Worm (Caenorhabditis elegans) whole organism, young adult: ENCODE results near the gene T06E4.5.
"Not testable (repeated sequence)": the region's sequence is repeated elsewhere in the genome, so short reads cannot be mapped to it uniquely, and the experiment has no call there.

ENCODE experiments used
- aptf-3 ChIP-seq: fragments of 200-800 bp; sonication (Bioruptor generic); IDR thresholded peaks from 2 replicates; pipeline ENCODE4 v1.3.6; 2022; ENCODE audit warnings: missing genetic modification characterization, missing compliant biosample characterization
- ceh-58 ChIP-seq: fragments of 200-800 bp; sonication (Bioruptor generic); IDR thresholded peaks from 2 replicates; pipeline ENCODE4 v1.3.6; 2022; ENCODE audit warnings: missing genetic modification characterization, missing compliant biosample characterization
- hmg-20 ChIP-seq: fragments of 200-800 bp; sonication (Bioruptor generic); IDR thresholded peaks from 2 replicates; pipeline ENCODE4 v1.3.6; 2022; ENCODE audit warnings: missing genetic modification reagents, missing genetic modification characterization, missing compliant biosample characterization
- lag-1 ChIP-seq: fragments of 200-800 bp; sonication (Bioruptor generic); IDR thresholded peaks from 2 replicates; pipeline ENCODE4 v1.3.6; 2022; ENCODE audit warnings: missing genetic modification reagents, missing genetic modification characterization, missing compliant biosample characterization
- lin-35 ChIP-seq, 3 experiments: fragments of 150-350 bp in 2 of 3; sonication (generic microtip) in 1 of 3; optimal IDR thresholded peaks; 2 replicates each; lab custom pipeline; 2014 to 2018; ENCODE audit warnings: missing biosample characterization in 3 of 3, missing genetic modification characterization in 3 of 3, missing genetic modification reagents in 3 of 3
- lsy-27 ChIP-seq: sonication (generic microtip); optimal IDR thresholded peaks from 2 replicates; lab custom pipeline; 2017; ENCODE audit warnings: missing genetic modification characterization, mild to moderate bottlenecking, missing compliant biosample characterization, antibody characterized with exemption, missing genotype, borderline replicate concordance; ENCODE audit not compliant: insufficient read depth
- unc-130 ChIP-seq: sonication (generic microtip); optimal IDR thresholded peaks from 2 replicates; lab custom pipeline; 2016; ENCODE audit warnings: missing genetic modification reagents, missing genetic modification characterization, missing compliant biosample characterization

- not testable (repeated sequence) for TF ChIP-seq hmg-20; lag-1 (GFP tag; lab: Robert Waterston, UW); aptf-3 (GFP tag; lab: Robert Waterston, UW); unc-130 (GFP tag; lab: Kevin White, UChicago); lin-35 (GFP tag; optimal IDR thresholded peaks at IDR 0.05; lab: Kevin White, UChicago); lsy-27; ceh-58
Observed at ce11 chrV:9603488-9603887, 27.6 kb upstream of the T06E4.5 start.
